Fruit fly (Drosophila melanogaster) whole organism, embryonic: ENCODE results near the gene CG12321.
A peak's percentile ranks its signal among the peaks of the same experiment; 100 is the strongest.

Experiments used
- BEAF-32 ChIP-seq: fragments of 200-800 bp; sonication (Bioruptor generic); optimal IDR thresholded peaks from 3 replicates; lab custom pipeline; 2017; ENCODE audit warnings: missing biosample characterization, missing genetic modification characterization, mild to moderate bottlenecking, moderate library complexity, missing genetic modification reagents
- BtbVII ChIP-seq: fragments of 200-800 bp; sonication (Bioruptor generic); optimal IDR thresholded peaks from 3 replicates; lab custom pipeline; 2017; ENCODE audit warnings: missing biosample characterization, mild to moderate bottlenecking, missing genetic modification characterization
- CG10543 ChIP-seq: fragments of 200-800 bp; sonication (Bioruptor generic); optimal IDR thresholded peaks from 3 replicates; lab custom pipeline; 2017; ENCODE audit warnings: missing biosample characterization, mild to moderate bottlenecking, missing genetic modification characterization, moderate library complexity
- CG13624 ChIP-seq: fragments of 200-800 bp; sonication (Bioruptor generic); optimal IDR thresholded peaks from 2 replicates; lab custom pipeline; 2016; ENCODE audit warnings: missing biosample characterization, missing genetic modification characterization
- CG13894 ChIP-seq: fragments of 200-800 bp; sonication (Bioruptor generic); optimal IDR thresholded peaks from 3 replicates; lab custom pipeline; 2018; ENCODE audit warnings: missing biosample characterization, mild to moderate bottlenecking, missing genetic modification characterization, moderate library complexity
- CG17829 ChIP-seq: fragments of 200-800 bp; optimal IDR thresholded peaks from 2 replicates; lab custom pipeline; 2019; ENCODE audit warnings: missing biosample characterization, mild to moderate bottlenecking, missing genetic modification characterization, moderate library complexity
- CG17912 ChIP-seq: fragments of 200-800 bp; sonication (Bioruptor generic); optimal IDR thresholded peaks from 2 replicates; lab custom pipeline; 2018; ENCODE audit warnings: missing biosample characterization, mild to moderate bottlenecking, missing genetic modification characterization
- CG2120 ChIP-seq: fragments of 200-800 bp; sonication (Bioruptor generic); optimal IDR thresholded peaks from 3 replicates; lab custom pipeline; 2016; ENCODE audit warnings: missing biosample characterization, missing genetic modification characterization
- CG32767 ChIP-seq: fragments of 200-800 bp; sonication (Bioruptor generic); IDR thresholded peaks from 2 replicates; pipeline ENCODE4 v1.3.6; 2022; ENCODE audit warnings: missing biosample characterization, missing genetic modification characterization
- CG32772 ChIP-seq: fragments of 200-800 bp; sonication (Bioruptor generic); IDR thresholded peaks from 2 replicates; pipeline ENCODE4 v1.3.6; 2022; ENCODE audit warnings: missing biosample characterization, missing genetic modification characterization
- CG3847 ChIP-seq: fragments of 200-800 bp; sonication (Bioruptor generic); IDR thresholded peaks from 2 replicates; pipeline ENCODE4 v1.3.6; 2022; ENCODE audit warnings: missing biosample characterization, missing genetic modification characterization
- CG6689 ChIP-seq: fragments of 200-800 bp; sonication (Bioruptor generic); IDR thresholded peaks from 2 replicates; pipeline ENCODE4 v1.3.6; 2022; ENCODE audit warnings: missing biosample characterization, missing genetic modification characterization
- CG6813 ChIP-seq: fragments of 200-800 bp; sonication (Bioruptor generic); optimal IDR thresholded peaks from 2 replicates; lab custom pipeline; 2017; ENCODE audit warnings: missing biosample characterization, missing genetic modification characterization, mild to moderate bottlenecking, moderate library complexity, missing genetic modification reagents
- CG7556 ChIP-seq: fragments of 200-800 bp; sonication (Bioruptor generic); optimal IDR thresholded peaks from 2 replicates; lab custom pipeline; 2017; ENCODE audit warnings: missing biosample characterization, mild to moderate bottlenecking, missing genetic modification characterization
- CG7745 ChIP-seq: fragments of 200-800 bp; sonication (Bioruptor generic); optimal IDR thresholded peaks from 2 replicates; lab custom pipeline; 2018; ENCODE audit warnings: missing biosample characterization, mild to moderate bottlenecking, missing genetic modification characterization, moderate library complexity
- CG8388 ChIP-seq: fragments of 200-800 bp; sonication (Bioruptor generic); optimal IDR thresholded peaks from 2 replicates; lab custom pipeline; 2019; ENCODE audit warnings: missing biosample characterization, mild to moderate bottlenecking, missing genetic modification characterization, moderate library complexity
- CG8765 ChIP-seq: fragments of 200-800 bp; sonication (Bioruptor generic); IDR thresholded peaks from 2 replicates; pipeline ENCODE4 v1.3.6; 2022; ENCODE audit warnings: missing biosample characterization, missing genetic modification characterization
- CG9609 ChIP-seq: fragments of 200-800 bp; sonication (Bioruptor generic); optimal IDR thresholded peaks from 3 replicates; lab custom pipeline; 2016; ENCODE audit warnings: missing biosample characterization, missing genetic modification characterization
- Hmx ChIP-seq: fragments of 200-800 bp; sonication (Bioruptor generic); optimal IDR thresholded peaks from 2 replicates; lab custom pipeline; 2016; ENCODE audit warnings: missing biosample characterization, missing genetic modification characterization
- Hr39 ChIP-seq: fragments of >200 bp; optimal IDR thresholded peaks from 2 replicates; lab custom pipeline; 2017
- Hr78 ChIP-seq, 2 experiments: fragments of 200-800 bp in 1 of 2; fragments of >200 bp in 1 of 2; sonication (Bioruptor generic) in 1 of 2; optimal IDR thresholded peaks; 2 replicates each; lab custom pipeline; 2017 to 2019; ENCODE audit warnings: missing biosample characterization in 2 of 2, missing genetic modification characterization in 2 of 2, mild to moderate bottlenecking in 1 of 2, moderate library complexity in 1 of 2
- Lhr ChIP-seq: fragments of 200-800 bp; sonication (Bioruptor generic); optimal IDR thresholded peaks from 3 replicates; lab custom pipeline; 2017; ENCODE audit warnings: mild to moderate bottlenecking, missing biosample characterization, missing genetic modification reagents, missing genetic modification characterization
- Meics ChIP-seq: fragments of 200-800 bp; sonication (Bioruptor generic); optimal IDR thresholded peaks from 2 replicates; lab custom pipeline; 2017; ENCODE audit warnings: missing biosample characterization, mild to moderate bottlenecking, missing genetic modification characterization
- Rfx ChIP-seq: fragments of 200-800 bp; sonication (Bioruptor generic); IDR thresholded peaks from 2 replicates; pipeline ENCODE4 v1.3.6; 2022; ENCODE audit warnings: missing biosample characterization, missing genetic modification characterization
- Sry-δ ChIP-seq: fragments of 200-800 bp; sonication (Bioruptor generic); optimal IDR thresholded peaks from 2 replicates; lab custom pipeline; 2016; ENCODE audit warnings: missing biosample characterization, missing genetic modification characterization
- caup ChIP-seq: fragments of 200-800 bp; sonication (Bioruptor generic); optimal IDR thresholded peaks from 3 replicates; lab custom pipeline; 2017; ENCODE audit warnings: missing biosample characterization, mild to moderate bottlenecking, missing genetic modification characterization, moderate library complexity; ENCODE audit not compliant: severe bottlenecking
- crp ChIP-seq, 2 experiments: fragments of 200-800 bp; sonication (Bioruptor generic); optimal IDR thresholded peaks; 2 replicates in 1 of 2; 3 replicates in 1 of 2; lab custom pipeline; 2017; ENCODE audit warnings: missing biosample characterization in 2 of 2, missing genetic modification characterization in 2 of 2, mild to moderate bottlenecking in 1 of 2, moderate library complexity in 1 of 2
- dati ChIP-seq: fragments of 200-800 bp; sonication (Bioruptor generic); IDR thresholded peaks from 2 replicates; pipeline ENCODE4 v1.3.6; 2022; ENCODE audit warnings: missing biosample characterization, missing genetic modification characterization
- dmrt99B ChIP-seq: fragments of 200-800 bp; sonication (Bioruptor generic); optimal IDR thresholded peaks from 2 replicates; lab custom pipeline; 2018; ENCODE audit warnings: missing biosample characterization, mild to moderate bottlenecking, missing genetic modification characterization, moderate library complexity
- fd64A ChIP-seq: fragments of 200-800 bp; sonication (Bioruptor generic); optimal IDR thresholded peaks from 3 replicates; lab custom pipeline; 2018; ENCODE audit warnings: missing biosample characterization, mild to moderate bottlenecking, missing genetic modification characterization
- gcm ChIP-seq: fragments of 200-800 bp; sonication (Bioruptor generic); optimal IDR thresholded peaks from 2 replicates; lab custom pipeline; 2019; ENCODE audit warnings: missing biosample characterization, mild to moderate bottlenecking, missing genetic modification characterization, moderate library complexity
- gro ChIP-seq: fragments of 200-800 bp; sonication (Bioruptor generic); optimal IDR thresholded peaks from 2 replicates; lab custom pipeline; 2016; ENCODE audit warnings: missing biosample characterization, missing genetic modification characterization
- gsb-n ChIP-seq: fragments of 200-800 bp; sonication (Bioruptor generic); optimal IDR thresholded peaks from 3 replicates; lab custom pipeline; 2018; ENCODE audit warnings: missing biosample characterization, mild to moderate bottlenecking, missing genetic modification characterization
- gt ChIP-seq: fragments of 200-800 bp; sonication (Bioruptor generic); IDR thresholded peaks from 2 replicates; pipeline ENCODE4 v1.3.6; 2022; ENCODE audit warnings: missing biosample characterization, missing genetic modification characterization
- h ChIP-seq: fragments of >200 bp; optimal IDR thresholded peaks from 2 replicates; lab custom pipeline; 2017
- insv ChIP-seq, 2 experiments: fragments of 200-800 bp; sonication (Bioruptor generic); optimal IDR thresholded peaks; 3 replicates each; lab custom pipeline; 2016 to 2018; ENCODE audit warnings: missing biosample characterization in 2 of 2, missing genetic modification characterization in 2 of 2
- nerfin-1 ChIP-seq: fragments of 200-800 bp; sonication (Bioruptor generic); optimal IDR thresholded peaks from 3 replicates; lab custom pipeline; 2019; ENCODE audit warnings: missing biosample characterization, mild to moderate bottlenecking, missing genetic modification characterization, moderate library complexity
- otp ChIP-seq: fragments of 200-800 bp; sonication (Bioruptor generic); IDR thresholded peaks from 3 replicates; pipeline ENCODE4, ENCODE4 v1.3.6; 2022; ENCODE audit warnings: missing biosample characterization, missing genetic modification characterization
- pho ChIP-seq: fragments of 200-800 bp; sonication (Bioruptor generic); optimal IDR thresholded peaks from 2 replicates; lab custom pipeline; 2016; ENCODE audit warnings: missing biosample characterization, missing genetic modification characterization
- psq ChIP-seq: fragments of 200-800 bp; sonication (Bioruptor generic); optimal IDR thresholded peaks from 2 replicates; lab custom pipeline; 2017; ENCODE audit warnings: missing biosample characterization, missing genetic modification characterization
- row ChIP-seq: fragments of 200-800 bp; sonication (Bioruptor generic); IDR thresholded peaks from 3 replicates; pipeline ENCODE4 v1.3.6; 2022; ENCODE audit warnings: missing biosample characterization, missing genetic modification characterization
- run ChIP-seq: fragments of 200-800 bp; sonication (Bioruptor generic); optimal IDR thresholded peaks from 3 replicates; lab custom pipeline; 2018; ENCODE audit warnings: missing biosample characterization, mild to moderate bottlenecking, missing genetic modification characterization
- sc ChIP-seq, 3 experiments: fragments of >200 bp in 2 of 3; fragments of 200-800 bp in 1 of 3; sonication (Bioruptor generic) in 1 of 3; optimal IDR thresholded peaks; 2 replicates in 2 of 3; 3 replicates in 1 of 3; lab custom pipeline; 2017; ENCODE audit warnings: mild to moderate bottlenecking in 1 of 3, missing biosample characterization in 1 of 3, missing genetic modification characterization in 1 of 3, missing genetic modification reagents in 1 of 3
- sens-2 ChIP-seq: fragments of 200-800 bp; sonication (Bioruptor generic); IDR thresholded peaks from 2 replicates; pipeline ENCODE4 v1.3.6; 2022; ENCODE audit warnings: missing biosample characterization, missing genetic modification characterization
- sima ChIP-seq: fragments of 200-800 bp; sonication (Bioruptor generic); optimal IDR thresholded peaks from 2 replicates; lab custom pipeline; 2016; ENCODE audit warnings: missing biosample characterization, missing genetic modification characterization
- so ChIP-seq: fragments of 200-800 bp; sonication (Bioruptor generic); IDR thresholded peaks from 3 replicates; pipeline ENCODE4 v1.3.6; 2022; ENCODE audit warnings: missing biosample characterization, missing genetic modification characterization
- twi ChIP-seq: fragments of 200-800 bp; optimal IDR thresholded peaks from 2 replicates; lab custom pipeline; 2019; ENCODE audit warnings: missing biosample characterization, mild to moderate bottlenecking, missing genetic modification characterization, moderate library complexity
- usp ChIP-seq: fragments of >200 bp; optimal IDR thresholded peaks from 2 replicates; lab custom pipeline; 2017; ENCODE audit warnings: missing biosample characterization, missing genetic modification characterization
- vfl ChIP-seq: fragments of 200-800 bp; sonication (Bioruptor generic); optimal IDR thresholded peaks from 2 replicates; lab custom pipeline; 2016; ENCODE audit warnings: missing biosample characterization, missing genetic modification characterization
- wdn ChIP-seq: fragments of 200-800 bp; sonication (Bioruptor generic); IDR thresholded peaks from 2 replicates; pipeline ENCODE4 v1.3.6; 2022; ENCODE audit warnings: missing biosample characterization, missing genetic modification characterization
- zen2 ChIP-seq: fragments of 200-800 bp; sonication (Bioruptor generic); IDR thresholded peaks from 3 replicates; pipeline ENCODE4 v1.3.6; 2022; ENCODE audit warnings: missing biosample characterization, missing genetic modification characterization; ENCODE audit not compliant: partially characterized antibody

CG12321 gene

DNA sequence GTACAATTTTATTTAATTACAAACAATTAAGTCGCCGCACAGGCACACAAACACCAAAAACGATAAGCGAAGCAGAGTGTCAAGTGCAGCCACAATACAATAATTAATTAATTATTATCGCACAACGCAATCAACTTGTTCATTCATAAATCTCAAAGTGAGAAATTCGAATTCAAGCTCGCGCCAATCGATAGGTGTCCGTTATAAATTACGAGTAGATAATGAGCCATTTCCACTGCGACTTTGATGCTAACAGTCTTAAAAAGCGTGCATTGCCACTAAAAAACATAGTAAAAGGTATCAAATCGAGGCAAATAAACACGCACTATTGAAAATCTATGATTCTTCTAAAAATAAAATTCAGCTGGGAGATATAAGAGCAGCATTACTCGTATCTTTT, 41.7 kb upstream of the CG12321 start (continued):
- TF ChIP-seq sima (no peak), otp (GFP tag; lab: Robert Waterston, UW) (no peak), gt (GFP tag; lab: Robert Waterston, UW) (no peak), run (no peak), dmrt99B (no peak), usp (GFP tag; lab: Kevin White, UChicago) (no peak), Lhr (GFP tag; lab: Kevin White, UChicago) (no peak), crp (GFP tag; optimal IDR thresholded peaks at IDR 0.05; lab: Kevin White, UChicago) (no peak), zen2 (GFP tag; lab: Robert Waterston, UW) (no peak), vfl (GFP tag; lab: Kevin White, UChicago) (no peak), CG6689 (GFP tag; lab: Robert Waterston, UW) (no peak), CG6813 (no peak), dati (GFP tag; lab: Robert Waterston, UW) (no peak), Meics (GFP tag; lab: Kevin White, UChicago) (no peak), twi (tag; lab: Kevin White, UChicago) (no peak), caup (GFP tag; lab: Kevin White, UChicago) (no peak), Hr78 (GFP tag; optimal IDR thresholded peaks at IDR 0.05; lab: Kevin White, UChicago) (no peak), so (GFP tag; lab: Robert Waterston, UW) (no peak), CG9609 (GFP tag; lab: Kevin White, UChicago) (no peak), sc (optimal IDR thresholded peaks at IDR 0.05; lab: Kevin White, UChicago) (no peak), sc (GFP tag; optimal IDR thresholded peaks at IDR 0.05; lab: Kevin White, UChicago) (no peak), gro (GFP tag; lab: Kevin White, UChicago) (no peak), BEAF-32 (GFP tag; lab: Kevin White, UChicago) (peak; percentile 41), fd64A (no peak), insv (GFP tag; optimal IDR thresholded peaks at IDR 0.05; lab: Kevin White, UChicago) (no peak), CG13894 (tag; lab: Kevin White, UChicago) (no peak), psq (GFP tag; lab: Kevin White, UChicago) (no peak), CG13624 (GFP tag; lab: Kevin White, UChicago) (no peak), Hr39 (lab: Kevin White, UChicago) (no peak), nerfin-1 (tag; lab: Kevin White, UChicago) (no peak), Hmx (GFP tag; lab: Kevin White, UChicago) (no peak), BtbVII (GFP tag; lab: Kevin White, UChicago) (no peak), gcm (GFP tag; lab: Kevin White, UChicago) (no peak), h (lab: Kevin White, UChicago) (no peak)
- TF ChIP-seq, all 482 proteins: peak for 24

DNA sequence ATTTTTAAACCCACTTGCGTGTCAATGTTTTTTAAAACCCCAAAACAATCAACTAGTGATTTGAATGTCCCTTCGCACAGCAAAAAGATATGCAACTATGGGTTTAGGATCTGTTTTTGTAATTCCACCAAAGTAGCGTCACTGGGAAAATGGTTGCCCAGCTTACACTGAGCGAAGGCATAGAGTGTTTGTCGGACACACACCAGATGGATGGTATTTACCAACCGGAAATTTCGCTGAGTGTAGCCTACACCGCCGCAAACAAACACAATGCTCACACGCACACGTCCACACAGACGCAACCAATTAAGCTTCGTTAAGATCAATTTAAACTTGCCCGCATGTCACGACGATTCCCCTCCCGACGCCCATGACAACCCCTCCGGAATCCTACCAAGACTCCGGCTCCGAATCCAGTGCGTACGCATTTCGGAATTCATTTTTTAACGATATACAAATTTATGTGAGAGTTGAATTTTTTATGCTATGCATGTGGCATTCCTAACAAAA, 40.3 kb upstream of the CG12321 start:
- no peak for TF ChIP-seq sens-2
- no peak for TF ChIP-seq gsb-n
- no peak for TF ChIP-seq CG17912 (GFP tag; lab: Kevin White, UChicago)
- TF ChIP-seq CG7745 (tag; lab: Kevin White, UChicago), result no peak
- no peak for TF ChIP-seq CG7556 (GFP tag; lab: Kevin White, UChicago)
- TF ChIP-seq CG32772 (GFP tag; lab: Robert Waterston, UW), result no peak
- TF ChIP-seq CG17829 (tag; lab: Kevin White, UChicago), result no peak
- TF ChIP-seq wdn (GFP tag; lab: Robert Waterston, UW), result no peak
- TF ChIP-seq CG32767 (GFP tag; lab: Robert Waterston, UW), result no peak
- TF ChIP-seq CG8765, result no peak
- TF ChIP-seq vfl (GFP tag; lab: Kevin White, UChicago), result no peak
- TF ChIP-seq Rfx (GFP tag; lab: Robert Waterston, UW), result peak; percentile 31; the same call in 1 of the 2 replicates
- no peak for TF ChIP-seq CG13624 (GFP tag; lab: Kevin White, UChicago)
- TF ChIP-seq pho (GFP tag; lab: Kevin White, UChicago), result no peak
- TF ChIP-seq CG10543 (GFP tag; lab: Kevin White, UChicago), result peak; percentile 19
- TF ChIP-seq Sry-δ (GFP tag; lab: Kevin White, UChicago), result no peak
- peak; percentile 35 for TF ChIP-seq CG2120 (GFP tag; lab: Kevin White, UChicago)
- peak; percentile 43; the same call in 1 of the 3 replicates for TF ChIP-seq row (GFP tag; lab: Robert Waterston, UW)
- no peak for TF ChIP-seq CG8388
- TF ChIP-seq CG3847 (GFP tag; lab: Robert Waterston, UW), result no peak
